Worm (Caenorhabditis elegans): ENCODE measurements around the gene srr-7.

DNA sequence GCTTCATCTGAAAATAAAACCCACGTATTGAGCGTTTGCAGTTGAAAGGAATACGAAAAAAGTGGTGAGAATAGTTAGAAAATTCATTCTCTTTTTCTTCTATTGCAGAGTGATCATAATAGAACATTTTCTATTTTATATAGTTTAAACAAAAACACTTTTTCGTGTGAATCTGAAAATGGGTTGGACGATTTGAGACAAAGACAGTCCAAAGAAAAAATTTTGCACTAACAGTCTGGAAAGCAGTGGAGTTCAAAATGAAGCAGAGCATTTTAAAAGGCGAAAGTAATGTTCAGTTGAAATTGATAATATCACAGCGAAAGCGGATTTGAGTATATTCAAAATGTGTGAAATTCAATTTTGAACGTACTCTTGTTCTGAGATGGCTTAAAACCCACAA is 39.4 kb upstream of the srr-7 start, which contains the start of gene C01G10.18:
- TF ChIP-seq lin-13 (tag; optimal IDR thresholded peaks at IDR 0.05) (no peak), ztf-11 (tag; optimal IDR thresholded peaks at IDR 0.05) (no peak), elt-3 (tag; optimal IDR thresholded peaks at IDR 0.05) (no peak)
